Fruit fly (Drosophila melanogaster) whole organism, larva: Measurements from ENCODE around the gene Pdxk.

Source experiments
- noc ChIP-seq: fragments of 200-800 bp; sonication (Bioruptor generic); optimal IDR thresholded peaks from 3 replicates; lab custom pipeline; 2019; ENCODE audit warnings: missing biosample characterization, mild to moderate bottlenecking, missing genetic modification characterization, moderate library complexity

Pdxk gene

dm6 chr3L:9404497-9404896 is 44.4 kb downstream of the Pdxk start, which contains the start of gene Cpr67B:
Cpr67B (plus strand) TSS chr3L:9404797.
- no peak for TF ChIP-seq noc

- no peak for TF ChIP-seq noc
These were observed 50.0 kb downstream of the Pdxk start for dm6 chr3L:9410030-9410589.

- TF ChIP-seq noc = peak; percentile 82
These were observed 50.8 kb downstream of the Pdxk start, which contains the start of the genes CG4022 and Cpsf5 for dm6 chr3L:9410754-9411423. CG4022 (minus strand) TSS chr3L:9410832. Cpsf5 (plus strand) TSS chr3L:9411038.
